Worm (Caenorhabditis elegans) whole organism, L2 larva: ENCODE data around the gene W02D7.5.

Source experiments
- C34F6.9 ChIP-seq: fragments of 150-350 bp; optimal IDR thresholded peaks from 2 replicates; lab custom pipeline; 2014; ENCODE audit warnings: missing biosample characterization, missing genetic modification characterization
- F13H6.1 ChIP-seq: sonication (generic microtip); optimal IDR thresholded peaks from 2 replicates; lab custom pipeline; 2016; ENCODE audit warnings: missing genetic modification characterization, missing compliant biosample characterization
- R02D3.7 ChIP-seq: fragments of 150-350 bp; optimal IDR thresholded peaks from 2 replicates; lab custom pipeline; 2014; ENCODE audit warnings: missing biosample characterization, missing genetic modification characterization
- ZK546.5 ChIP-seq: sonication (generic microtip); optimal IDR thresholded peaks from 2 replicates; lab custom pipeline; 2017; ENCODE audit warnings: missing biosample characterization, missing genetic modification characterization
- alr-1 ChIP-seq: fragments of 150-350 bp; optimal IDR thresholded peaks from 2 replicates; lab custom pipeline; 2014; ENCODE audit warnings: missing biosample characterization, missing genetic modification characterization
- aly-2 ChIP-seq: fragments of 150-350 bp; optimal IDR thresholded peaks from 2 replicates; lab custom pipeline; 2014; ENCODE audit warnings: missing biosample characterization, missing genetic modification characterization
- ama-1 ChIP-seq: fragments of 150-350 bp; optimal IDR thresholded peaks from 2 replicates; lab custom pipeline; 2018; ENCODE audit warnings: inconsistent platforms
- blmp-1 ChIP-seq: sonication (generic microtip); optimal IDR thresholded peaks from 2 replicates; lab custom pipeline; 2017; ENCODE audit warnings: missing genetic modification characterization, mild to moderate bottlenecking, missing compliant biosample characterization, antibody characterized with exemption, moderate library complexity; ENCODE audit not compliant: insufficient read depth
- ceh-82 ChIP-seq: fragments of 150-350 bp; optimal IDR thresholded peaks from 2 replicates; lab custom pipeline; 2014; ENCODE audit warnings: missing biosample characterization, missing genetic modification characterization
- egl-27 ChIP-seq: sonication (generic microtip); optimal IDR thresholded peaks from 3 replicates; lab custom pipeline; 2017; ENCODE audit warnings: missing biosample characterization, missing genetic modification reagents, missing genetic modification characterization
- elt-1 ChIP-seq: fragments of 150-350 bp; optimal IDR thresholded peaks from 2 replicates; lab custom pipeline; 2014; ENCODE audit warnings: missing biosample characterization, missing genetic modification characterization
- gmeb-1 ChIP-seq: fragments of 150-350 bp; optimal IDR thresholded peaks from 2 replicates; lab custom pipeline; 2014; ENCODE audit warnings: missing biosample characterization, missing genetic modification characterization
- lin-11 ChIP-seq: fragments of 150-350 bp; sonication (generic microtip); optimal IDR thresholded peaks from 2 replicates; lab custom pipeline; 2014; ENCODE audit warnings: missing biosample characterization, missing genetic modification characterization, inconsistent platforms, mixed read lengths
- lin-13 ChIP-seq: fragments of 150-350 bp; optimal IDR thresholded peaks from 2 replicates; lab custom pipeline; 2014; ENCODE audit warnings: missing biosample characterization, missing genetic modification reagents, missing genetic modification characterization
- lin-39 ChIP-seq: fragments of 150-350 bp; optimal IDR thresholded peaks from 2 replicates; lab custom pipeline; 2014; ENCODE audit warnings: missing biosample characterization, missing genetic modification reagents, missing genetic modification characterization
- lsy-2 ChIP-seq, 2 experiments: fragments of 150-350 bp in 1 of 2; sonication (generic microtip) in 1 of 2; optimal IDR thresholded peaks; 2 replicates each; lab custom pipeline; 2014 to 2017; ENCODE audit warnings: missing biosample characterization in 2 of 2, missing genetic modification characterization in 2 of 2
- mab-5 ChIP-seq: fragments of 150-350 bp; optimal IDR thresholded peaks from 2 replicates; lab custom pipeline; 2014; ENCODE audit warnings: missing biosample characterization, missing genetic modification characterization
- mbf-1 ChIP-seq: sonication (generic microtip); optimal IDR thresholded peaks from 2 replicates; lab custom pipeline; 2017; ENCODE audit warnings: missing biosample characterization, missing genetic modification characterization
- mdl-1 ChIP-seq, 2 experiments: fragments of 150-350 bp in 1 of 2; sonication (generic microtip) in 1 of 2; optimal IDR thresholded peaks; 2 replicates each; lab custom pipeline; 2017; ENCODE audit warnings: missing biosample characterization in 2 of 2, missing genetic modification characterization in 2 of 2
- nhr-10 ChIP-seq: sonication (generic microtip); optimal IDR thresholded peaks from 2 replicates; lab custom pipeline; 2017; ENCODE audit warnings: missing biosample characterization, missing genetic modification characterization
- nhr-11 ChIP-seq: fragments of 150-350 bp; optimal IDR thresholded peaks from 2 replicates; lab custom pipeline; 2014; ENCODE audit warnings: missing biosample characterization, missing genetic modification characterization
- nhr-12 ChIP-seq: fragments of 150-350 bp; optimal IDR thresholded peaks from 2 replicates; lab custom pipeline; 2014; ENCODE audit warnings: missing biosample characterization, missing genetic modification characterization
- nhr-129 ChIP-seq: fragments of 150-350 bp; optimal IDR thresholded peaks from 2 replicates; lab custom pipeline; 2014; ENCODE audit warnings: missing biosample characterization, missing genetic modification characterization
- nhr-25 ChIP-seq: fragments of 150-350 bp; sonication (generic microtip); optimal IDR thresholded peaks from 3 replicates; lab custom pipeline; 2014; ENCODE audit warnings: missing biosample characterization, missing genetic modification characterization
- nhr-6 ChIP-seq: fragments of 150-350 bp; optimal IDR thresholded peaks from 2 replicates; lab custom pipeline; 2014; ENCODE audit warnings: missing biosample characterization, missing genetic modification characterization
- nhr-77 ChIP-seq: fragments of 150-350 bp; optimal IDR thresholded peaks from 2 replicates; lab custom pipeline; 2014; ENCODE audit warnings: missing biosample characterization, missing genetic modification characterization
- peb-1 ChIP-seq: fragments of 150-350 bp; optimal IDR thresholded peaks from 2 replicates; lab custom pipeline; 2014; ENCODE audit warnings: missing biosample characterization, missing genetic modification characterization
- sma-3 ChIP-seq: sonication (generic microtip); optimal IDR thresholded peaks from 2 replicates; lab custom pipeline; 2016; ENCODE audit warnings: missing genetic modification reagents, missing genetic modification characterization, missing compliant biosample characterization
- sma-9 ChIP-seq, 2 experiments: fragments of 150-350 bp in 1 of 2; sonication (generic microtip) in 1 of 2; optimal IDR thresholded peaks; 2 replicates each; lab custom pipeline; 2014 to 2016; ENCODE audit warnings: missing genetic modification characterization in 2 of 2, mild to moderate bottlenecking in 1 of 2, missing biosample characterization in 1 of 2, missing compliant biosample characterization in 1 of 2, missing genetic modification reagents in 1 of 2, moderate library complexity in 1 of 2
- snpc-4 ChIP-seq: fragments of 150-350 bp; optimal IDR thresholded peaks from 2 replicates; lab custom pipeline; 2014; ENCODE audit warnings: missing biosample characterization, missing genetic modification characterization
- unc-39 ChIP-seq: fragments of 150-350 bp; optimal IDR thresholded peaks from 2 replicates; lab custom pipeline; 2014; ENCODE audit warnings: missing biosample characterization, missing genetic modification characterization
- unc-55 ChIP-seq: fragments of 150-350 bp; sonication (generic microtip); optimal IDR thresholded peaks from 3 replicates; lab custom pipeline; 2014; ENCODE audit warnings: missing biosample characterization, missing genetic modification reagents, missing genetic modification characterization
- unc-62 ChIP-seq: fragments of 150-350 bp; optimal IDR thresholded peaks from 2 replicates; lab custom pipeline; 2014; ENCODE audit warnings: missing biosample characterization, missing genetic modification reagents, missing genetic modification characterization
- ztf-1 ChIP-seq: fragments of 200-800 bp; sonication (Bioruptor generic); conservative IDR thresholded peaks from 2 replicates; pipeline ENCODE4 v1.3.6; 2022; ENCODE audit warnings: missing genetic modification characterization, missing compliant biosample characterization
- ztf-11 ChIP-seq: sonication (generic microtip); optimal IDR thresholded peaks from 2 replicates; lab custom pipeline; 2017; ENCODE audit warnings: missing biosample characterization, missing genetic modification characterization
- ztf-4 ChIP-seq: fragments of 150-350 bp; optimal IDR thresholded peaks from 2 replicates; lab custom pipeline; 2014; ENCODE audit warnings: missing biosample characterization, missing genetic modification characterization

W02D7.5 gene

DNA sequence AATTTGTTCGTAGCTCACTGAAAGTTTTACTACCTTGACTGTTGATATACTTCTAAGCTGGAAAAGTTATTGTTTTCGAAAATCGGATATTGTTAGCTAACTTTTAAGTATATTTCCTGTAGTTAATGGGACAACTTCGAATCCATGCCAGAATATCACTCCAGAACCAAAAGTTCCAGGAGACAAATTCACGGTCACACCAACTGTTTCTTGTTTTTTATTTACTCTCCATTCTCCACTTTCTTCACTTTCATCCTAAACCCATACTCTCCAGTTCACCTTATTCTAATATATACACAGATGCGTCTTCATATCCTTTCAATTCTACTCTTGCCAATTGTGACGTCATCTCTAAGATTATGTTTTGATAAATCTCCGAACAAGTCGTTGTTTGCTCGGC, 40.0 kb downstream of the W02D7.5 start, which contains the start of gene C16D9.1:
Gene C16D9.1, plus strand, starts transcription at position 301 of the 400 bp plus-strand sequence.
- no peak for TF ChIP-seq nhr-10 (tag; lab: Kevin White, UChicago)
- no peak for TF ChIP-seq unc-39 (tag; lab: Kevin White, UChicago)
- TF ChIP-seq ztf-11 (tag; lab: Kevin White, UChicago) = no peak
- TF ChIP-seq lin-11 = no peak
- TF ChIP-seq ama-1 (lab: Kevin White, UChicago) = no peak
- TF ChIP-seq mbf-1 (tag; lab: Kevin White, UChicago) = no peak
- no peak for TF ChIP-seq unc-55 (GFP tag; lab: Kevin White, UChicago)
- TF ChIP-seq alr-1 (tag; lab: Kevin White, UChicago) = no peak
- no peak for TF ChIP-seq sma-3 (GFP tag; lab: Kevin White, UChicago)
- no peak for TF ChIP-seq aly-2 (tag; lab: Kevin White, UChicago)
- TF ChIP-seq R02D3.7 (tag; lab: Kevin White, UChicago) = no peak
- TF ChIP-seq C34F6.9 (tag; lab: Kevin White, UChicago) = no peak
- TF ChIP-seq F13H6.1 (tag; lab: Kevin White, UChicago) = no peak
- TF ChIP-seq, all 48 proteins: peak for 0

DNA sequence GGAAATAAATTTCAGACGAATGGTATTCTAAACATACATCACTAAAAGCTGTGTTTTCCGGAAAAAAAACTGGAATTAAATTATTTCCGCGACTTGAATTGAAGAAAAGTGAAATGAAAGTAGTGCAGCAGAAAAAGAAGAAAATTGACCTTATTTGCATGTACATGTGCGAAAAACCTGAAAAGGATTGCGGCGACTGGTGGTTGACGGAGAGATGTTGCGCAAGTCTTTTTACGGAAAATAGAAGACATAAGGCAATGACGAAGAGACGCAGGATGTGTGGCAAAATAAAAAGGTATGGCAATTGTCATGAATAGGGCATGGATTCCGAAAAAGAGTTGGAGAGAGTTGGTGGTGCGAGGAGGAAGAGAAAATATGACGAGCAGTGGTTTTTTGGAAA, 44.1 kb downstream of the W02D7.5 start:
- no peak for TF ChIP-seq nhr-11 (tag; lab: Kevin White, UChicago)
- TF ChIP-seq lin-13 = no peak
- no peak for TF ChIP-seq mdl-1 (tag; optimal IDR thresholded peaks at IDR 0.05; lab: Kevin White, UChicago)
- TF ChIP-seq lin-39 (tag; lab: Kevin White, UChicago) = no peak
- TF ChIP-seq nhr-25 (tag; lab: Kevin White, UChicago) = no peak
- TF ChIP-seq R02D3.7 (tag; lab: Kevin White, UChicago) = no peak
- no peak for TF ChIP-seq nhr-12 (tag; lab: Kevin White, UChicago)
- TF ChIP-seq ztf-1 (GFP tag; lab: Robert Waterston, UW) = no peak
- TF ChIP-seq lsy-2 (tag; optimal IDR thresholded peaks at IDR 0.05; lab: Kevin White, UChicago) = no peak
- no peak for TF ChIP-seq egl-27
- no peak for TF ChIP-seq gmeb-1 (tag; lab: Kevin White, UChicago)
- TF ChIP-seq elt-1 (tag; lab: Kevin White, UChicago) = no peak
- no peak for TF ChIP-seq ztf-4 (tag; lab: Kevin White, UChicago)
- no peak for TF ChIP-seq nhr-77
- TF ChIP-seq C34F6.9 (tag; lab: Kevin White, UChicago) = no peak
- TF ChIP-seq snpc-4 (tag; lab: Kevin White, UChicago) = no peak
- TF ChIP-seq unc-62 (GFP tag; lab: Kevin White, UChicago) = no peak
- TF ChIP-seq nhr-129 (tag; lab: Kevin White, UChicago) = no peak
- no peak for TF ChIP-seq blmp-1 (tag; lab: Kevin White, UChicago)
- TF ChIP-seq, all 48 proteins: peak for 0

DNA sequence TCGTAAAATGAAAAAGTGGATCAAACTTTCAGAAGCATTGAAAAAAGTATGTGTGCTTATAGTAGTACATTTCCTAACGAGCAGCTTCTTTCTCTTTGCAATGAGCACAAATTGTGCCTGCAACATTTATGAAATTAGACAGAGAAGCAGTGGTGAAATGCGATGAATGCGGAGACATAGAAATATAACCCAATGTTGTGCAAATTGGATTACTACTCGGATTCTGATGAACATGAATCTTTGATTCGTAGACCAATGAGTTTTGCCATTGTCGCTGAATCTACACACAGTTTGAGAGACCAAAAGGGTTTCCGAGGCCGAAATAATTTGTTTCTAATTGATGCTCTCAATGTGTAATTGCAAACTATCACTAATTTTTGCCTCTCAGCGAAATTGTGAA, 45.1 kb downstream of the W02D7.5 start:
- TF ChIP-seq ZK546.5 (tag; lab: Kevin White, UChicago) = no peak
- no peak for TF ChIP-seq ztf-1 (GFP tag; lab: Robert Waterston, UW)
- TF ChIP-seq ztf-11 (tag; lab: Kevin White, UChicago) = no peak
- no peak for TF ChIP-seq unc-39 (tag; lab: Kevin White, UChicago)
- TF ChIP-seq egl-27 = no peak
- no peak for TF ChIP-seq C34F6.9 (tag; lab: Kevin White, UChicago)
- no peak for TF ChIP-seq ztf-4 (tag; lab: Kevin White, UChicago)
- no peak for TF ChIP-seq blmp-1 (tag; lab: Kevin White, UChicago)
- TF ChIP-seq peb-1 (tag; lab: Kevin White, UChicago) = no peak
- no peak for TF ChIP-seq mdl-1 (tag; optimal IDR thresholded peaks at IDR 0.05; lab: Kevin White, UChicago)
- TF ChIP-seq unc-62 (GFP tag; lab: Kevin White, UChicago) = no peak
- TF ChIP-seq, all 48 proteins: peak for 0

DNA sequence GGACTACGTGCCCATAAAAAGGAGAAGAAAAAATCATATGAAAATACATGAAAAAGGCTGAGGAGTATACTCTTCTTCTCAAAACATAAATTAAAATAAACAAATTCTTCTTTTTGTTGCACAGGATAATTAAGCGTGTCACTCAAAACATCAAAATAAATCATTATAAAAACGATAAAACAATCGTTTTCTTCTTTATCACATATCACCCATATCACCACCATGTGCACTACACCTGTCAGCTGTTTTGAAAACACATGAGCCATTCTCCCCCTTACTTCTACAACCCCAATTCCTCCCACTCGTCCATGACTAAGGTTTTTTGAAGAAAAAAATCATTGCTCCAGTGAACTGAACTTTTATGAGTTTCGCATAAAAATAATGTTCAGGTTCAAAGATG, 46.5 kb downstream of the W02D7.5 start:
- TF ChIP-seq unc-62 (GFP tag; lab: Kevin White, UChicago) (no peak), ztf-1 (GFP tag; lab: Robert Waterston, UW) (no peak), lsy-2 (tag; optimal IDR thresholded peaks at IDR 0.05; lab: Kevin White, UChicago) (peak in 1 of 2 experiments; percentile 16), nhr-10 (tag; lab: Kevin White, UChicago) (no peak), mab-5 (peak; percentile 33), nhr-6 (tag; lab: Kevin White, UChicago) (no peak), lin-39 (tag; lab: Kevin White, UChicago) (no peak), ceh-82 (tag; lab: Kevin White, UChicago) (no peak), nhr-11 (tag; lab: Kevin White, UChicago) (no peak), nhr-12 (tag; lab: Kevin White, UChicago) (no peak), nhr-129 (tag; lab: Kevin White, UChicago) (peak; percentile 34), mdl-1 (tag; optimal IDR thresholded peaks at IDR 0.05; lab: Kevin White, UChicago) (no peak), sma-9 (GFP tag; optimal IDR thresholded peaks at IDR 0.05; lab: Kevin White, UChicago) (peak; percentile 27), sma-9 (tag; optimal IDR thresholded peaks at IDR 0.05; lab: Kevin White, UChicago) (no peak)
